Worm (Caenorhabditis elegans): ENCODE data around the gene srsx-13.

ce11 chrV:5018067-5018466, 35.1 kb upstream of the srsx-13 start:
- TF ChIP-seq skn-1 (tag; optimal IDR thresholded peaks at IDR 0.05) (no peak), R02D3.7 (tag; optimal IDR thresholded peaks at IDR 0.05) (no peak), ces-1 (GFP tag; optimal IDR thresholded peaks at IDR 0.05) (no peak), nhr-77 (tag; optimal IDR thresholded peaks at IDR 0.05) (no peak), aly-2 (tag; optimal IDR thresholded peaks at IDR 0.05) (no peak), ama-1 (optimal IDR thresholded peaks at IDR 0.05) (no peak), nhr-237 (tag; optimal IDR thresholded peaks at IDR 0.05) (no peak), dpl-1 (GFP tag; optimal IDR thresholded peaks at IDR 0.05) (no peak), ceh-62 (tag; optimal IDR thresholded peaks at IDR 0.05) (no peak), nhr-11 (tag; optimal IDR thresholded peaks at IDR 0.05) (no peak)

Measured in whole organism, L4 larva.